Worm (Caenorhabditis elegans) whole organism, L1 larva: ENCODE measurements around the gene R05D3.12.
A peak's percentile ranks its signal among the peaks of the same experiment; 100 is the strongest.

ENCODE experiments used
- C04F5.9 ChIP-seq: sonication (generic microtip); optimal IDR thresholded peaks from 2 replicates; lab custom pipeline; 2016; ENCODE audit warnings: missing genetic modification characterization, missing compliant biosample characterization
- F16B12.6 ChIP-seq: fragments of 150-350 bp; optimal IDR thresholded peaks from 2 replicates; lab custom pipeline; 2014; ENCODE audit warnings: missing biosample characterization, missing genetic modification characterization
- aha-1 ChIP-seq: fragments of 150-350 bp; optimal IDR thresholded peaks from 2 replicates; lab custom pipeline; 2014; ENCODE audit warnings: missing biosample characterization, missing genetic modification characterization
- alr-1 ChIP-seq: fragments of 200-800 bp; sonication (Bioruptor generic); optimal IDR thresholded peaks from 2 replicates; lab custom pipeline; 2018; ENCODE audit warnings: borderline replicate concordance, mild to moderate bottlenecking, missing genetic modification characterization, missing compliant biosample characterization
- ceh-63 ChIP-seq: fragments of 200-800 bp; sonication (Bioruptor generic); optimal IDR thresholded peaks from 2 replicates; lab custom pipeline; 2018; ENCODE audit warnings: mild to moderate bottlenecking, missing genetic modification characterization, missing compliant biosample characterization
- dpl-1 ChIP-seq, 3 experiments: fragments of 150-350 bp in 2 of 3; sonication (generic microtip) in 1 of 3; optimal IDR thresholded peaks; 2 replicates each; lab custom pipeline; 2014 to 2017; ENCODE audit warnings: missing biosample characterization in 3 of 3, missing genetic modification characterization in 3 of 3, missing genetic modification reagents in 3 of 3
- efl-1 ChIP-seq, 4 experiments: fragments of 150-350 bp; optimal IDR thresholded peaks in 3 of 4; peaks in 1 of 4; 1 replicate in 1 of 4; 2 replicates in 3 of 4; lab custom pipeline; 2014; ENCODE audit warnings: missing biosample characterization in 2 of 4, missing genetic modification characterization in 2 of 4, missing genetic modification reagents in 2 of 4
- elt-2 ChIP-seq: sonication (generic microtip); optimal IDR thresholded peaks from 2 replicates; lab custom pipeline; 2016; ENCODE audit warnings: missing genetic modification characterization, mild to moderate bottlenecking, inconsistent platforms, missing compliant biosample characterization, missing genetic modification reagents
- elt-3 ChIP-seq, 6 experiments: fragments of 150-350 bp in 1 of 6; sonication (generic microtip); optimal IDR thresholded peaks; 2 replicates each; lab custom pipeline; 2017 to 2018; ENCODE audit warnings: missing biosample characterization in 6 of 6, missing genetic modification characterization in 6 of 6, inconsistent platforms in 1 of 6
- grh-1 ChIP-seq: fragments of 200-800 bp; sonication (Bioruptor generic); IDR thresholded peaks from 2 replicates; pipeline ENCODE4 v1.3.6; 2022; ENCODE audit warnings: missing genetic modification reagents, missing genetic modification characterization, missing compliant biosample characterization
- hlh-4 ChIP-seq: sonication (generic microtip); optimal IDR thresholded peaks from 2 replicates; lab custom pipeline; 2016; ENCODE audit warnings: mild to moderate bottlenecking, missing genetic modification characterization, missing compliant biosample characterization
- isw-1 ChIP-seq: fragments of 200-800 bp; sonication (Bioruptor generic); IDR thresholded peaks from 2 replicates; pipeline ENCODE4 v1.3.6; 2022; ENCODE audit warnings: missing genetic modification characterization, missing compliant biosample characterization
- jun-1 ChIP-seq: fragments of 150-350 bp; optimal IDR thresholded peaks from 2 replicates; lab custom pipeline; 2014; ENCODE audit warnings: missing biosample characterization, missing genetic modification reagents, missing genetic modification characterization
- lin-14 ChIP-seq: fragments of 200-800 bp; sonication (Bioruptor generic); optimal IDR thresholded peaks from 2 replicates; lab custom pipeline; 2018; ENCODE audit warnings: mild to moderate bottlenecking, missing genetic modification characterization, moderate library complexity, missing compliant biosample characterization
- lin-15B ChIP-seq: fragments of 150-350 bp; sonication (generic microtip); optimal IDR thresholded peaks from 3 replicates; lab custom pipeline; 2014; ENCODE audit warnings: missing biosample characterization, missing genetic modification characterization
- lin-35 ChIP-seq, 2 experiments: fragments of 150-350 bp; optimal IDR thresholded peaks; 2 replicates each; lab custom pipeline; 2014; ENCODE audit warnings: missing biosample characterization in 2 of 2, missing genetic modification characterization in 2 of 2, missing genetic modification reagents in 2 of 2
- lir-3 ChIP-seq: sonication (generic microtip); optimal IDR thresholded peaks from 2 replicates; lab custom pipeline; 2016; ENCODE audit warnings: mild to moderate bottlenecking, missing genetic modification characterization, moderate library complexity, missing compliant biosample characterization; ENCODE audit not compliant: poor library complexity
- lsy-2 ChIP-seq, 2 experiments: fragments of 150-350 bp; optimal IDR thresholded peaks; 2 replicates each; lab custom pipeline; 2014; ENCODE audit warnings: missing biosample characterization in 2 of 2, missing genetic modification characterization in 2 of 2
- mdl-1 ChIP-seq, 2 experiments: fragments of 150-350 bp; optimal IDR thresholded peaks; 2 replicates each; lab custom pipeline; 2014 to 2017; ENCODE audit warnings: missing biosample characterization in 2 of 2, missing genetic modification characterization in 2 of 2, inconsistent platforms in 1 of 2
- nhr-11 ChIP-seq: fragments of 150-350 bp; optimal IDR thresholded peaks from 2 replicates; lab custom pipeline; 2014; ENCODE audit warnings: missing biosample characterization, missing genetic modification characterization
- nhr-12 ChIP-seq: sonication (generic microtip); optimal IDR thresholded peaks from 2 replicates; lab custom pipeline; 2017; ENCODE audit warnings: missing biosample characterization, missing genetic modification characterization
- nhr-47 ChIP-seq: sonication (generic microtip); optimal IDR thresholded peaks from 2 replicates; lab custom pipeline; 2016; ENCODE audit warnings: mild to moderate bottlenecking, missing genetic modification characterization, moderate library complexity, missing compliant biosample characterization
- nhr-76 ChIP-seq: sonication (generic microtip); optimal IDR thresholded peaks from 2 replicates; lab custom pipeline; 2017; ENCODE audit warnings: missing biosample characterization, missing genetic modification characterization
- nhr-85 ChIP-seq: sonication (generic microtip); peaks from one replicate; lab custom pipeline; 2016; ENCODE audit warnings: missing genetic modification characterization, inconsistent platforms, missing compliant biosample characterization
- nhr-90 ChIP-seq: sonication (generic microtip); optimal IDR thresholded peaks from 2 replicates; lab custom pipeline; 2016; ENCODE audit warnings: mild to moderate bottlenecking, missing genetic modification characterization, missing compliant biosample characterization; ENCODE audit not compliant: poor library complexity
- pag-3 ChIP-seq: sonication (generic microtip); optimal IDR thresholded peaks from 2 replicates; lab custom pipeline; 2017; ENCODE audit warnings: missing genetic modification characterization, mild to moderate bottlenecking, missing compliant biosample characterization, antibody characterized with exemption, borderline replicate concordance; ENCODE audit not compliant: insufficient read depth
- pqm-1 ChIP-seq: sonication (generic microtip); optimal IDR thresholded peaks from 3 replicates; lab custom pipeline; 2017; ENCODE audit warnings: missing biosample characterization, missing genetic modification characterization
- skn-1 ChIP-seq: fragments of 150-350 bp; optimal IDR thresholded peaks from 2 replicates; lab custom pipeline; 2014; ENCODE audit warnings: missing biosample characterization, missing genetic modification characterization
- sup-37 ChIP-seq: fragments of 200-800 bp; sonication (Bioruptor generic); optimal IDR thresholded peaks from 2 replicates; lab custom pipeline; 2018; ENCODE audit warnings: mild to moderate bottlenecking, missing genetic modification characterization, missing compliant biosample characterization
- swsn-7 ChIP-seq: sonication (generic microtip); optimal IDR thresholded peaks from 2 replicates; lab custom pipeline; 2016; ENCODE audit warnings: missing genetic modification characterization, missing compliant biosample characterization
- tlp-1 ChIP-seq: fragments of 150-350 bp; optimal IDR thresholded peaks from 2 replicates; lab custom pipeline; 2014; ENCODE audit warnings: missing biosample characterization, missing genetic modification characterization
- unc-130 ChIP-seq: fragments of 150-350 bp; optimal IDR thresholded peaks from 2 replicates; lab custom pipeline; 2017; ENCODE audit warnings: missing biosample characterization, missing genetic modification characterization, inconsistent platforms
- xbp-1 ChIP-seq: sonication (generic microtip); optimal IDR thresholded peaks from 2 replicates; lab custom pipeline; 2016; ENCODE audit warnings: missing genetic modification characterization, missing compliant biosample characterization
- zip-4 ChIP-seq: fragments of 200-800 bp; sonication (Bioruptor generic); optimal IDR thresholded peaks from 2 replicates; lab custom pipeline; 2018; ENCODE audit warnings: mild to moderate bottlenecking, missing genetic modification characterization, moderate library complexity, missing compliant biosample characterization
- ztf-11 ChIP-seq, 2 experiments: sonication (generic microtip); optimal IDR thresholded peaks; 2 replicates each; lab custom pipeline; 2016 to 2017; ENCODE audit warnings: missing genetic modification characterization in 2 of 2, missing biosample characterization in 1 of 2, missing compliant biosample characterization in 1 of 2

R05D3.12 gene

DNA sequence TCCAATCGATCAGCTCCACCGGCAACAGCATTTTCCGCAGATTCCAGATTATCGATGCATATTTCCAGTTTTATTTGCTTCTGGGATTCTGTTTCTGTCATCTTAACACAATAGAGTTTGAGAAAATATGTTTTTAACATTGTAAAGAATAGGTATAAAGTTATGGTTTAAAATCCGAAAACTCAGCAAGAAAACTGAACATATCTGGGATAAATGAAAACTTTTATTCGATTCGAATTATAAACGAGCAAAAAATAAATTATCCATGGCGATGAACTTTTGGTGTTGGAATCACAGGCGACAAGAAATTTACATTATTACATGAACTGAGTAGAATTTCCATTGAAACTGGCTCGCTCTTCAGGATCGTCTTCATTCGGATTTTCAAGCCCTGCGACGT, 22.8 kb downstream of the R05D3.12 start, which contains the start of gene cutc-1:
Gene cutc-1 (minus strand): TSS at position 101 of the 400 bp plus-strand sequence.
- TF ChIP-seq nhr-76 (tag; lab: Kevin White, UChicago), result no peak
- no peak for TF ChIP-seq mdl-1 (tag; optimal IDR thresholded peaks at IDR 0.05; lab: Kevin White, UChicago)
- TF ChIP-seq elt-3 (tag; optimal IDR thresholded peaks at IDR 0.05; lab: Kevin White, UChicago), result no peak
- TF ChIP-seq C04F5.9 (tag; lab: Kevin White, UChicago), result no peak
- no peak for TF ChIP-seq nhr-11 (tag; lab: Kevin White, UChicago)
- TF ChIP-seq nhr-47, result no peak
- TF ChIP-seq sup-37, result no peak
- TF ChIP-seq nhr-90 (tag; lab: Kevin White, UChicago), result no peak
- no peak for TF ChIP-seq pqm-1 (tag; lab: Kevin White, UChicago)
- no peak for TF ChIP-seq jun-1 (tag; lab: Kevin White, UChicago)
- no peak for TF ChIP-seq unc-130 (tag; lab: Kevin White, UChicago)
- no peak for TF ChIP-seq ztf-11 (tag; optimal IDR thresholded peaks at IDR 0.05; lab: Kevin White, UChicago)
- TF ChIP-seq zip-4, result no peak

DNA sequence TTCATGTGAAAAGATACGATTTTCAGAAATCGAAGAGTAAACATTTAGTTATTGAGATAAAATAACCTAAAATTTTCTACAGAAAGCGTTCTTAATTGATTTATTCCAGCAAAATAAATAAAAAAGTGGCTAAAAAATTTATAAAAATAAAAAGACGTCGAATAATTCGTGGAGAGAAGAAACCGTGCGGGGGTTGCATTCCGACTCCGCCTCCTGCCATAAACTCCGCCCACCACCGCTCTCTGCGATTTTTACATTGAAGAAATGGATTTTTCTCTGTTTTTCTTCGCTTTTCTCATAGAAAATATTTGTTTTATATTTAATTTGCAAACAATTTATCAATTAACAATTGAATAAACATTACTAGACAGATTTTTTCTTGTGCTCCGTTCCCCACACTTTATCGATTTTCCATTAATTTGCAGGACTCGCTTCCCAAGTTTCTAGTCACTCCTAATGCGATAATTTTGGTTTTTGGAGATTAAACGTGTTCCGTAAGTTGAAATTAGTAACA, 24.8 kb downstream of the R05D3.12 start, which contains the start of the genes ubxn-4 and cyy-1:
Gene ubxn-4 (minus strand): TSS at position 114 of the 514 bp plus-strand sequence.
Gene cyy-1 (plus strand): TSS at position 426 of the 514 bp plus-strand sequence.
- TF ChIP-seq ceh-63 (GFP tag; lab: Kevin White, UChicago) (no peak), ztf-11 (tag; optimal IDR thresholded peaks at IDR 0.05; lab: Kevin White, UChicago) (no peak), lin-15B (no peak), lsy-2 (tag; optimal IDR thresholded peaks at IDR 0.05; lab: Kevin White, UChicago) (peak in 1 of 2 experiments; percentile 31), xbp-1 (tag; lab: Kevin White, UChicago) (peak; percentile 51), pag-3 (tag; lab: Kevin White, UChicago) (no peak), efl-1 (optimal IDR thresholded peaks at IDR 0.05; lab: Kevin White, UChicago) (no peak), efl-1 (GFP tag; optimal IDR thresholded peaks at IDR 0.05 in 1 of 2; lab: Kevin White, UChicago) (peak in 1 of 2 experiments; percentile 92), alr-1 (tag; lab: Kevin White, UChicago) (no peak), lin-14 (GFP tag; lab: Kevin White, UChicago) (peak; percentile 7), dpl-1 (GFP tag; optimal IDR thresholded peaks at IDR 0.05; lab: Kevin White, UChicago) (peak in 1 of 3 experiments; percentile 27), swsn-7 (tag; lab: Kevin White, UChicago) (no peak)

DNA sequence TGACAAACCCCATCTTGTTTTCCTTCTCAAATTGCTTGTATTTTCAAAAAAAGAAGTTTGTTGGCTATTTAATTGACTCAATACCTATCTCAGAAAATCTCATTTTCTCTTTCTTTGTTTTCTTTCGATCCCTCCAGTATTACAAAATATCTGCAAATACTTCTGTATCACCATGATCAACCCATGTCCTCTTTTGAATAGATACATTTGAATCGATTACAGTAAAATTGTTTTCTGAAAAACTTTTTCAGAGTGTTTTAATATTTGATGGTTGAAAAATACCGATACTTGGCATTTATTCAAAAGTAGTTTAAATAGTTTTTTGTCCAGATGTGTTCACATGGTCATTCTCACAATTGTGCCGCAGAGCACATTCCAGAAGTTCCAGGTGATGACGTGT, 28.4 kb downstream of the R05D3.12 start, which contains the start of gene ZK353.9:
Gene ZK353.9 (plus strand): TSS at position 331 of the 400 bp plus-strand sequence.
- TF ChIP-seq lir-3 (tag; lab: Kevin White, UChicago) (no peak), F16B12.6 (tag; lab: Kevin White, UChicago) (no peak), aha-1 (tag; lab: Kevin White, UChicago) (no peak), xbp-1 (tag; lab: Kevin White, UChicago) (no peak), tlp-1 (tag; lab: Kevin White, UChicago) (no peak), mdl-1 (tag; optimal IDR thresholded peaks at IDR 0.05; lab: Kevin White, UChicago) (no peak), isw-1 (GFP tag; lab: Robert Waterston, UW) (no peak), nhr-85 (tag; lab: Kevin White, UChicago) (no peak)

DNA sequence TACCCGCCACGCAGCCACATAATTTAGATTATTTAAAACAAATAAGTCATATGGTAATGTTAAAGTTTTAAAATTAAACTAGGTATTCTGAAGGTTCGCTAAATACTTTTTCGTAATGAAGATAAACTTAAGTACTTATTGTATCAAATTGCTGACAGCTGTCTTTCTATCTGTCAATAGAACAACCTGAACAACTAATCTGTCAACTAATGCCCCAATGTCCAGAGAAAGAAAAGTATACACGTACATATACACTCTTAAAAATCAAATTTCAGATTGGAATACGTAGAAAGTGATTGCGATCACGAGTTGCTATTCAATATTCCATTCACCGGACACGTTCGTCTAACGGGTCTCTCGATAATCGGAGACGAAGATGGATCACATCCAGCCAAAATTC, 30.0 kb downstream of the R05D3.12 start:
- TF ChIP-seq skn-1 (tag; lab: Kevin White, UChicago), result no peak
- no peak for TF ChIP-seq nhr-12 (tag; lab: Kevin White, UChicago)
- TF ChIP-seq hlh-4, result no peak
- TF ChIP-seq swsn-7 (tag; lab: Kevin White, UChicago), result no peak
- TF ChIP-seq lin-35 (GFP tag; optimal IDR thresholded peaks at IDR 0.05; lab: Kevin White, UChicago), result no peak
- no peak for TF ChIP-seq nhr-90 (tag; lab: Kevin White, UChicago)
- no peak for TF ChIP-seq grh-1 (GFP tag; lab: Robert Waterston, UW)
- no peak for TF ChIP-seq elt-2 (tag; lab: Kevin White, UChicago)
- no peak for TF ChIP-seq elt-3 (tag; optimal IDR thresholded peaks at IDR 0.05; lab: Kevin White, UChicago)
